Fruit fly (Drosophila melanogaster): ENCODE data around the gene RhoGAP1A.

Gene RhoGAP1A

dm6 chrX:148326-148725 lies 21.1 kb downstream of the RhoGAP1A start, which contains the start of gene CG17707:
CG17707 (minus strand) TSS chrX:148426.
- TF ChIP-seq CrebA (GFP tag; optimal IDR thresholded peaks at IDR 0.05; ENCODE audit: borderline replicate concordance) = no peak
- no peak for TF ChIP-seq Hnf4 (GFP tag; optimal IDR thresholded peaks at IDR 0.05)
- no peak for TF ChIP-seq br (GFP tag; optimal IDR thresholded peaks at IDR 0.05)
- TF ChIP-seq lola (GFP tag; optimal IDR thresholded peaks at IDR 0.05) = no peak
- TF ChIP-seq jim (GFP tag; optimal IDR thresholded peaks at IDR 0.05) = no peak
- TF ChIP-seq pan (optimal IDR thresholded peaks at IDR 0.05) = no peak
- TF ChIP-seq psq (GFP tag; optimal IDR thresholded peaks at IDR 0.05) = no peak
- no peak for TF ChIP-seq foxo (GFP tag; optimal IDR thresholded peaks at IDR 0.05)
- TF ChIP-seq sv (GFP tag; optimal IDR thresholded peaks at IDR 0.05) = no peak
- TF ChIP-seq OdsH (GFP tag; optimal IDR thresholded peaks at IDR 0.05) = no peak

dm6 chrX:169571-169970 lies 42.3 kb downstream of the RhoGAP1A start:
- TF ChIP-seq usp (GFP tag; optimal IDR thresholded peaks at IDR 0.05) (no peak), dl (GFP tag; optimal IDR thresholded peaks at IDR 0.05; ENCODE audit: insufficient read depth in 1 of 2, partially characterized antibody in 2 of 2) (no peak), Vsx2 (GFP tag; optimal IDR thresholded peaks at IDR 0.05; ENCODE audit: partially characterized antibody) (no peak), tai (GFP tag; optimal IDR thresholded peaks at IDR 0.05) (no peak), Mio (GFP tag; optimal IDR thresholded peaks at IDR 0.05) (no peak), psq (GFP tag; optimal IDR thresholded peaks at IDR 0.05) (no peak)

dm6 chrX:173544-173943 lies 46.3 kb downstream of the RhoGAP1A start:
- peak; percentile 18 for TF ChIP-seq h (GFP tag; optimal IDR thresholded peaks at IDR 0.05)
- no peak for TF ChIP-seq OdsH (GFP tag; optimal IDR thresholded peaks at IDR 0.05)
- TF ChIP-seq Vsx2 (GFP tag; optimal IDR thresholded peaks at IDR 0.05; ENCODE audit: partially characterized antibody) = peak; percentile 11
- peak; percentile 3 for TF ChIP-seq rgr (GFP tag; optimal IDR thresholded peaks at IDR 0.05)
- TF ChIP-seq foxo (GFP tag; optimal IDR thresholded peaks at IDR 0.05) = peak in 1 of 2 experiments; percentile 47
- peak; percentile 25 for TF ChIP-seq fru (GFP tag; optimal IDR thresholded peaks at IDR 0.05)
- TF ChIP-seq Jra (GFP tag; optimal IDR thresholded peaks at IDR 0.05) = no peak

- TF ChIP-seq brk (GFP tag; optimal IDR thresholded peaks at IDR 0.05) = peak; percentile 32
- no peak for TF ChIP-seq Hr83 (GFP tag; optimal IDR thresholded peaks at IDR 0.05; ENCODE audit: poor library complexity, severe bottlenecking)
- TF ChIP-seq CG32264 (GFP tag; optimal IDR thresholded peaks at IDR 0.05) = peak; percentile 55
- no peak for TF ChIP-seq lola (GFP tag; optimal IDR thresholded peaks at IDR 0.05)
- no peak for TF ChIP-seq Myc (optimal IDR thresholded peaks at IDR 0.05)
- no peak for TF ChIP-seq usp (GFP tag; optimal IDR thresholded peaks at IDR 0.05)
- peak; percentile 82 for TF ChIP-seq ey (GFP tag; optimal IDR thresholded peaks at IDR 0.05)
- no peak for TF ChIP-seq N (GFP tag; optimal IDR thresholded peaks at IDR 0.05)
- TF ChIP-seq pan (optimal IDR thresholded peaks at IDR 0.05) = no peak
- peak; percentile 84 for TF ChIP-seq woc (GFP tag; optimal IDR thresholded peaks at IDR 0.05)
- TF ChIP-seq CrebA (GFP tag; optimal IDR thresholded peaks at IDR 0.05; ENCODE audit: borderline replicate concordance) = no peak
- peak; percentile 58 for TF ChIP-seq dmrt93B (GFP tag; optimal IDR thresholded peaks at IDR 0.05)
- TF ChIP-seq psq (GFP tag; optimal IDR thresholded peaks at IDR 0.05) = peak; percentile 76
- TF ChIP-seq Hnf4 (GFP tag; optimal IDR thresholded peaks at IDR 0.05) = peak; percentile 67
- peak; percentile 77 for TF ChIP-seq rgr (GFP tag; optimal IDR thresholded peaks at IDR 0.05)
- TF ChIP-seq Mio (GFP tag; optimal IDR thresholded peaks at IDR 0.05) = no peak
- peak; percentile 88 for TF ChIP-seq fru (GFP tag; optimal IDR thresholded peaks at IDR 0.05)
- no peak for TF ChIP-seq sv (GFP tag; optimal IDR thresholded peaks at IDR 0.05)
- peak; percentile 80 for TF ChIP-seq Sp1 (GFP tag; optimal IDR thresholded peaks at IDR 0.05)
- no peak for TF ChIP-seq Dif (GFP tag; optimal IDR thresholded peaks at IDR 0.05; ENCODE audit: partially characterized antibody)
- TF ChIP-seq h (GFP tag; optimal IDR thresholded peaks at IDR 0.05) = peak; percentile 88
- TF ChIP-seq dsf (GFP tag; optimal IDR thresholded peaks at IDR 0.05; ENCODE audit: borderline replicate concordance) = no peak
- peak; percentile 81 for TF ChIP-seq OdsH (GFP tag; optimal IDR thresholded peaks at IDR 0.05)
- no peak for TF ChIP-seq Abd-B (GFP tag; optimal IDR thresholded peaks at IDR 0.05)
- peak; percentile 48 for TF ChIP-seq tai (GFP tag; optimal IDR thresholded peaks at IDR 0.05)
- TF ChIP-seq Rel (GFP tag; optimal IDR thresholded peaks at IDR 0.05) = no peak
- TF ChIP-seq Rel (tag; optimal IDR thresholded peaks at IDR 0.05) = peak; percentile 40
- peak; percentile 72 for TF ChIP-seq br (GFP tag; optimal IDR thresholded peaks at IDR 0.05)
- no peak for TF ChIP-seq Dfd (GFP tag; optimal IDR thresholded peaks at IDR 0.05)
- no peak for TF ChIP-seq jim (GFP tag; optimal IDR thresholded peaks at IDR 0.05)
- peak; percentile 83 for TF ChIP-seq HLH106 (tag; optimal IDR thresholded peaks at IDR 0.05)
- no peak for TF ChIP-seq Vsx2 (GFP tag; optimal IDR thresholded peaks at IDR 0.05; ENCODE audit: partially characterized antibody)
- TF ChIP-seq GATAd (GFP tag; optimal IDR thresholded peaks at IDR 0.05) = no peak
- TF ChIP-seq Jra (GFP tag; optimal IDR thresholded peaks at IDR 0.05) = no peak
- peak in 1 of 2 experiments; percentile 77 for TF ChIP-seq foxo (GFP tag; optimal IDR thresholded peaks at IDR 0.05)
- peak; percentile 63 for TF ChIP-seq CG9705 (GFP tag; optimal IDR thresholded peaks at IDR 0.05)
- no peak for TF ChIP-seq dl (GFP tag; optimal IDR thresholded peaks at IDR 0.05; ENCODE audit: insufficient read depth in 1 of 2, partially characterized antibody in 2 of 2)
- peak; percentile 46 for TF ChIP-seq sage (GFP tag; optimal IDR thresholded peaks at IDR 0.05)
- no peak for TF ChIP-seq Hr78 (GFP tag; optimal IDR thresholded peaks at IDR 0.05)
Observed at dm6 chrX:175542-176197, 48.4 kb downstream of the RhoGAP1A start.
